Fruit fly (Drosophila melanogaster): Measurements from ENCODE around the gene CG7298.

The CG7298 gene

DNA sequence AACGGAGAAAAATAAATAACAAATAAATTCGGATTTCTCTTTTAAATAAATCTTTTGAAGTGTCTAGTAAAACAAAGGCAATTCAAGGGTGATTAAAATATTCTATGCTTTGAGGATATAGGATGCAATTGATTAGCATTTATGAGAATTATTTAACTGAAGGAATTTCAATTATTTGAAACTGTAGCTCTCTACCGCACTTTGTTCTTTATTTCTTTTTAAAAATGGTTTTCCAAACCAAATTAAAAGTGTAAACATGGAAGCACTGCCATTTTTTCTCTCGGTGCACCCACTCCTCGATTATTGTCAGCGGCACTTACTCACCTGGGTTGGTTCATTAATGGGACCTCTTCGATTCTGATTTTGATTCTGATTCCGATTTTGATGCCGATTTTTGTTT, 35.3 kb downstream of the CG7298 start:
- TF ChIP-seq D1 (tag; optimal IDR thresholded peaks at IDR 0.05) = peak; percentile 21
- TF ChIP-seq Pif1A (GFP tag; optimal IDR thresholded peaks at IDR 0.05) = no peak
- no peak for TF ChIP-seq CG13204 (GFP tag; optimal IDR thresholded peaks at IDR 0.05)
- TF ChIP-seq CG15710 (tag; optimal IDR thresholded peaks at IDR 0.05) = peak; percentile 19
- TF ChIP-seq CG34367 (tag; optimal IDR thresholded peaks at IDR 0.05) = no peak
- no peak for TF ChIP-seq CG12605 (GFP tag; IDR thresholded peaks at IDR 0.05)
- peak; percentile 42 for TF ChIP-seq CG8159 (tag; optimal IDR thresholded peaks at IDR 0.05)
- TF ChIP-seq CG32121 (GFP tag; IDR thresholded peaks at IDR 0.05) = no peak
- no peak for TF ChIP-seq gl (tag; optimal IDR thresholded peaks at IDR 0.05)
- TF ChIP-seq CG4496 (GFP tag; IDR thresholded peaks at IDR 0.05) = no peak
- peak; percentile 10 for TF ChIP-seq CG17806 (tag; optimal IDR thresholded peaks at IDR 0.05)
- TF ChIP-seq CG9948 (tag; optimal IDR thresholded peaks at IDR 0.05) = peak; percentile 12

All from whole organism, pupa.